Worm (Caenorhabditis elegans) whole organism, L4/young adult: Measurements from ENCODE around the gene Y55F3BR.10.

Source experiments
- dao-5 ChIP-seq: sonication (generic microtip); optimal IDR thresholded peaks from 2 replicates; lab custom pipeline; 2016; ENCODE audit warnings: missing genotype, missing genetic modification characterization, moderate library complexity, missing compliant biosample characterization
- him-1 ChIP-seq: sonication (generic microtip); optimal IDR thresholded peaks from 2 replicates; lab custom pipeline; 2016; ENCODE audit warnings: missing genotype, missing genetic modification reagents, missing genetic modification characterization, missing compliant biosample characterization

DNA sequence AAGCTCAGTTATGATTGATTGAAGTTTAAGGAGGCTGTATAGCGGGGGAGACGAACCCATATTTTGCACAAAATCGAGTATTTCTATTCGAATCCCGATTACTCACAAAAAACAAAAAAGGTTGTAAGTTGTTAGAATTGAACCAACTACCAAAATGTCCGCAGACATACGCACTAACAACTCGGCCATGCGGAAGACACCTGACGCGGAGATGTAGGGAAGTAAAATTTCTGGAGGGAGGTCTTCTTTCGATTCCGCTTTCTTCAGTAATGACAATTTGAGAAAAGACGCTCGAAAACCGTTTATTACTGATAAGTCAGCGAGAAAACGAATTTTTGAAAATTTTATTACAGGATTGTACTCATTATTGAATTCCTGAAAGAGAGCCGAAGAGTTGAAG lies 14.4 kb upstream of the Y55F3BR.10 start:
- TF ChIP-seq him-1 (tag; lab: Kevin White, UChicago) (no peak), dao-5 (tag; lab: Kevin White, UChicago) (no peak)
